Fruit fly (Drosophila melanogaster) whole organism, prepupa: ENCODE results near the gene CG11828.
A peak's percentile ranks its signal among the peaks of the same experiment; 100 is the strongest.

Source experiments
- Blimp-1 ChIP-seq: fragments of 200-800 bp; sonication (Bioruptor generic); optimal IDR thresholded peaks from 3 replicates; lab custom pipeline; 2017; ENCODE audit warnings: missing biosample characterization, missing genetic modification characterization, mild to moderate bottlenecking, moderate library complexity, missing genetic modification reagents
- CG11294 ChIP-seq: fragments of 200-800 bp; sonication (Bioruptor generic); IDR thresholded peaks from 2 replicates; pipeline ENCODE4 v1.3.6; 2022; ENCODE audit warnings: missing biosample characterization, missing genetic modification characterization
- CG11762 ChIP-seq: fragments of 200-800 bp; sonication (Bioruptor generic); optimal IDR thresholded peaks from 3 replicates; lab custom pipeline; 2016; ENCODE audit warnings: missing biosample characterization, missing genetic modification characterization; ENCODE audit not compliant: insufficient read depth
- CG1621 ChIP-seq: fragments of 200-800 bp; sonication (Bioruptor generic); optimal IDR thresholded peaks from 3 replicates; lab custom pipeline; 2018; ENCODE audit warnings: missing biosample characterization, mild to moderate bottlenecking, missing genetic modification characterization
- CG16779 ChIP-seq: fragments of 200-800 bp; sonication (Bioruptor generic); optimal IDR thresholded peaks from 3 replicates; lab custom pipeline; 2017; ENCODE audit warnings: missing biosample characterization, mild to moderate bottlenecking, missing genetic modification characterization
- CG31627 ChIP-seq: fragments of 200-800 bp; sonication (Bioruptor generic); optimal IDR thresholded peaks from 3 replicates; lab custom pipeline; 2016; ENCODE audit warnings: missing biosample characterization, missing genetic modification characterization
- CG34406 ChIP-seq: fragments of 200-800 bp; sonication (Bioruptor generic); optimal IDR thresholded peaks from 3 replicates; lab custom pipeline; 2016; ENCODE audit warnings: missing biosample characterization, missing genetic modification characterization
- CG3919 ChIP-seq: fragments of 200-800 bp; sonication (Bioruptor generic); optimal IDR thresholded peaks from 3 replicates; lab custom pipeline; 2016; ENCODE audit warnings: missing biosample characterization, missing genetic modification characterization
- CG4318 ChIP-seq: fragments of 200-800 bp; sonication (Bioruptor generic); optimal IDR thresholded peaks from 3 replicates; lab custom pipeline; 2017; ENCODE audit warnings: missing biosample characterization, mild to moderate bottlenecking, missing genetic modification characterization
- CG6792 ChIP-seq: fragments of 200-800 bp; sonication (Bioruptor generic); optimal IDR thresholded peaks from 3 replicates; lab custom pipeline; 2016; ENCODE audit warnings: missing biosample characterization, missing genetic modification characterization
- CG8632 ChIP-seq: fragments of 200-800 bp; sonication (Bioruptor generic); optimal IDR thresholded peaks from 3 replicates; lab custom pipeline; 2016; ENCODE audit warnings: missing biosample characterization, missing genetic modification characterization
- CG9139 ChIP-seq: fragments of 200-800 bp; sonication (Bioruptor generic); optimal IDR thresholded peaks from 3 replicates; lab custom pipeline; 2017; ENCODE audit warnings: missing biosample characterization, mild to moderate bottlenecking, missing genetic modification characterization
- Eip75B ChIP-seq: fragments of 200-800 bp; sonication (Bioruptor generic); optimal IDR thresholded peaks from 3 replicates; lab custom pipeline; 2016; ENCODE audit warnings: missing biosample characterization, missing genetic modification characterization
- Ets21C ChIP-seq: fragments of 200-800 bp; sonication (Bioruptor generic); optimal IDR thresholded peaks from 3 replicates; lab custom pipeline; 2016; ENCODE audit warnings: missing biosample characterization, missing genetic modification characterization
- Ets96B ChIP-seq: fragments of 200-800 bp; optimal IDR thresholded peaks from 2 replicates; lab custom pipeline; 2019; ENCODE audit warnings: missing biosample characterization, mild to moderate bottlenecking, missing genetic modification characterization, moderate library complexity
- Hr38 ChIP-seq: sonication (Bioruptor generic); optimal IDR thresholded peaks from 2 replicates; lab custom pipeline; 2016; ENCODE audit warnings: missing biosample characterization, missing genetic modification characterization
- Hr39 ChIP-seq: fragments of 200-800 bp; sonication (Bioruptor generic); optimal IDR thresholded peaks from 2 replicates; lab custom pipeline; 2016; ENCODE audit warnings: missing biosample characterization, missing genetic modification characterization
- Met ChIP-seq: fragments of 200-800 bp; sonication (Bioruptor generic); optimal IDR thresholded peaks from 3 replicates; lab custom pipeline; 2016; ENCODE audit warnings: missing biosample characterization, missing genetic modification characterization
- Smox ChIP-seq: fragments of 200-800 bp; sonication (Bioruptor generic); optimal IDR thresholded peaks from 3 replicates; lab custom pipeline; 2016; ENCODE audit warnings: missing biosample characterization, missing genetic modification characterization
- Sox102F ChIP-seq: fragments of 200-800 bp; sonication (Bioruptor generic); optimal IDR thresholded peaks from 2 replicates; lab custom pipeline; 2016; ENCODE audit warnings: missing biosample characterization, mild to moderate bottlenecking, missing genetic modification characterization
- Sox15 ChIP-seq: fragments of 200-800 bp; sonication (Bioruptor generic); optimal IDR thresholded peaks from 3 replicates; lab custom pipeline; 2016; ENCODE audit warnings: missing biosample characterization, missing genetic modification characterization
- acj6 ChIP-seq: fragments of 200-800 bp; sonication (Bioruptor generic); optimal IDR thresholded peaks from 3 replicates; lab custom pipeline; 2016; ENCODE audit warnings: missing biosample characterization, missing genetic modification characterization
- cyc ChIP-seq: fragments of 200-800 bp; sonication (Bioruptor generic); optimal IDR thresholded peaks from 3 replicates; lab custom pipeline; 2016; ENCODE audit warnings: missing biosample characterization, missing genetic modification characterization
- dsx ChIP-seq: fragments of 200-800 bp; optimal IDR thresholded peaks from 3 replicates; lab custom pipeline; 2019; ENCODE audit warnings: missing biosample characterization, mild to moderate bottlenecking, missing genetic modification characterization, moderate library complexity; ENCODE audit not compliant: poor library complexity, severe bottlenecking
- eg ChIP-seq: fragments of 200-800 bp; sonication (Bioruptor generic); IDR thresholded peaks from 3 replicates; pipeline ENCODE4 v1.3.6; 2022; ENCODE audit warnings: missing biosample characterization, missing genetic modification characterization
- fd59A ChIP-seq: fragments of 200-800 bp; sonication (Bioruptor generic); optimal IDR thresholded peaks from 2 replicates; lab custom pipeline; 2017; ENCODE audit warnings: missing biosample characterization, mild to moderate bottlenecking, missing genetic modification characterization, missing genetic modification reagents
- fd85E ChIP-seq: fragments of 200-800 bp; sonication (Bioruptor generic); optimal IDR thresholded peaks from 3 replicates; lab custom pipeline; 2016; ENCODE audit warnings: missing biosample characterization, missing genetic modification characterization
- fkh ChIP-seq: fragments of 200-800 bp; sonication (Bioruptor generic); optimal IDR thresholded peaks from 3 replicates; lab custom pipeline; 2017; ENCODE audit warnings: missing biosample characterization, mild to moderate bottlenecking, missing genetic modification characterization, moderate library complexity
- lz ChIP-seq: fragments of 200-800 bp; sonication (Bioruptor generic); optimal IDR thresholded peaks from 3 replicates; lab custom pipeline; 2016; ENCODE audit warnings: missing biosample characterization, missing genetic modification characterization
- net ChIP-seq: fragments of 200-800 bp; sonication (Bioruptor generic); optimal IDR thresholded peaks from 3 replicates; lab custom pipeline; 2016; ENCODE audit warnings: missing biosample characterization, missing genetic modification characterization
- pdm3 ChIP-seq: fragments of 200-800 bp; sonication (Bioruptor generic); optimal IDR thresholded peaks from 3 replicates; lab custom pipeline; 2016; ENCODE audit warnings: missing biosample characterization, missing genetic modification characterization
- spab ChIP-seq: fragments of 200-800 bp; sonication (Bioruptor generic); optimal IDR thresholded peaks from 2 replicates; lab custom pipeline; 2017; ENCODE audit warnings: missing biosample characterization, mild to moderate bottlenecking, missing genetic modification characterization, missing genetic modification reagents
- svp ChIP-seq: fragments of 200-800 bp; sonication (Bioruptor generic); peaks from one replicate; lab custom pipeline; 2016; ENCODE audit warnings: missing biosample characterization, missing genetic modification characterization
- vri ChIP-seq: fragments of 200-800 bp; sonication (Bioruptor generic); optimal IDR thresholded peaks from 3 replicates; lab custom pipeline; 2016; ENCODE audit warnings: missing biosample characterization, mild to moderate bottlenecking, missing genetic modification characterization

Gene CG11828

dm6 chr3R:28880066-28880842 lies 42.6 kb upstream of the CG11828 start, which contains the start of the genes Nepl19 and Nepl20 (continued):
- TF ChIP-seq Eip75B (GFP tag; lab: Kevin White, UChicago), result peak; percentile 88
- peak; percentile 75 for TF ChIP-seq CG11762 (GFP tag; lab: Kevin White, UChicago)
- TF ChIP-seq lz, result peak; percentile 86
- TF ChIP-seq CG6792, result peak; percentile 89
- peak; percentile 87 for TF ChIP-seq Sox102F
- TF ChIP-seq pdm3 (GFP tag; lab: Kevin White, UChicago), result peak; percentile 92
- peak; percentile 85 for TF ChIP-seq Smox (GFP tag; lab: Kevin White, UChicago)
- peak; percentile 85 for TF ChIP-seq dsx
- TF ChIP-seq CG9139 (GFP tag; lab: Kevin White, UChicago), result peak; percentile 79
- TF ChIP-seq eg (GFP tag; lab: Robert Waterston, UW), result peak; percentile 94
- TF ChIP-seq vri (GFP tag; lab: Kevin White, UChicago), result peak; percentile 77
- peak; percentile 67 for TF ChIP-seq Ets21C (GFP tag; lab: Kevin White, UChicago)
- TF ChIP-seq fd85E (GFP tag; lab: Kevin White, UChicago), result peak; percentile 56
- TF ChIP-seq CG4318 (GFP tag; lab: Kevin White, UChicago), result peak; percentile 73
- peak; percentile 86 for TF ChIP-seq CG34406 (GFP tag; lab: Kevin White, UChicago)
- peak; percentile 89 for TF ChIP-seq CG1621 (tag; lab: Kevin White, UChicago)
- peak; percentile 91 for TF ChIP-seq acj6 (GFP tag; lab: Kevin White, UChicago)
- peak; percentile 82 for TF ChIP-seq CG8632 (GFP tag; lab: Kevin White, UChicago)
- peak; percentile 87 for TF ChIP-seq Met

- TF ChIP-seq svp (GFP tag; lab: Kevin White, UChicago) (peak; percentile 100), Ets96B (tag; lab: Kevin White, UChicago) (no peak)
Observed at dm6 chr3R:28883434-28883833, 39.4 kb upstream of the CG11828 start, which contains the start of gene Nepl21. Gene Nepl21 (plus strand): TSS chr3R:28883693.

dm6 chr3R:28886813-28887212 lies 36.0 kb upstream of the CG11828 start:
- TF ChIP-seq CG6792 (no peak), Hr38 (no peak), Blimp-1 (no peak), fkh (GFP tag; lab: Kevin White, UChicago) (no peak), CG3919 (GFP tag; lab: Kevin White, UChicago) (no peak), fd59A (GFP tag; lab: Kevin White, UChicago) (no peak), spab (GFP tag; lab: Kevin White, UChicago) (no peak), CG31627 (GFP tag; lab: Kevin White, UChicago) (no peak), CG4318 (GFP tag; lab: Kevin White, UChicago) (no peak), eg (GFP tag; lab: Robert Waterston, UW) (no peak), CG16779 (tag; lab: Kevin White, UChicago) (no peak), CG34406 (GFP tag; lab: Kevin White, UChicago) (no peak), CG11294 (GFP tag; lab: Robert Waterston, UW) (no peak), cyc (GFP tag; lab: Kevin White, UChicago) (no peak), net (GFP tag; lab: Kevin White, UChicago) (no peak), vri (GFP tag; lab: Kevin White, UChicago) (no peak), acj6 (GFP tag; lab: Kevin White, UChicago) (no peak), Hr39 (GFP tag; lab: Kevin White, UChicago) (no peak), Sox15 (GFP tag; lab: Kevin White, UChicago) (no peak)
